Worm (Caenorhabditis elegans) whole organism, early embryonic: ENCODE results near the gene C30G7.2.
"Not testable (repeated sequence)": the region's sequence is repeated elsewhere in the genome, so short reads cannot be mapped to it uniquely, and the experiment has no call there.

Experiments
- ama-1 ChIP-seq: fragments of 150-350 bp; optimal IDR thresholded peaks from 2 replicates; lab custom pipeline; 2014
- ceh-13 ChIP-seq: fragments of 200-800 bp; sonication (Bioruptor generic); optimal IDR thresholded peaks from 2 replicates; lab custom pipeline; 2018; ENCODE audit warnings: mild to moderate bottlenecking, missing genetic modification characterization, missing compliant biosample characterization
- ceh-36 ChIP-seq: sonication (generic microtip); optimal IDR thresholded peaks from 2 replicates; lab custom pipeline; 2016; ENCODE audit warnings: missing genetic modification characterization, inconsistent platforms, missing compliant biosample characterization
- flt-1 ChIP-seq: fragments of 200-800 bp; sonication (Bioruptor generic); IDR thresholded peaks from 2 replicates; pipeline ENCODE4 v1.3.6; 2022; ENCODE audit warnings: missing genetic modification characterization, missing compliant biosample characterization
- hmg-4 ChIP-seq: fragments of 200-800 bp; sonication (Bioruptor generic); optimal IDR thresholded peaks from 2 replicates; lab custom pipeline; 2018; ENCODE audit warnings: mild to moderate bottlenecking, missing genetic modification characterization, missing compliant biosample characterization
- hnd-1 ChIP-seq: sonication (generic microtip); optimal IDR thresholded peaks from 2 replicates; lab custom pipeline; 2016; ENCODE audit warnings: missing genetic modification characterization, missing compliant biosample characterization
- pes-1 ChIP-seq: fragments of 200-800 bp; sonication (Bioruptor generic); IDR thresholded peaks from 2 replicates; pipeline ENCODE4 v1.3.6; 2022; ENCODE audit warnings: missing genetic modification reagents, missing genetic modification characterization, missing compliant biosample characterization
- scrt-1 ChIP-seq: fragments of 200-800 bp; sonication (Bioruptor generic); IDR thresholded peaks from 2 replicates; pipeline ENCODE4 v1.3.6; 2022; ENCODE audit warnings: missing genetic modification characterization, missing compliant biosample characterization
- sea-1 ChIP-seq: fragments of 200-800 bp; sonication (Bioruptor generic); conservative IDR thresholded peaks from 2 replicates; pipeline ENCODE4 v1.3.6; 2022; ENCODE audit warnings: missing genetic modification characterization, missing compliant biosample characterization
- tbx-11 ChIP-seq: fragments of 200-800 bp; sonication (Bioruptor generic); IDR thresholded peaks from 2 replicates; pipeline ENCODE4 v1.3.6; 2022; ENCODE audit warnings: missing genetic modification characterization, missing compliant biosample characterization
- tra-4 ChIP-seq: sonication (generic microtip); optimal IDR thresholded peaks from 2 replicates; lab custom pipeline; 2017; ENCODE audit warnings: missing genetic modification characterization, missing compliant biosample characterization

- not testable (repeated sequence) for TF ChIP-seq hnd-1; ceh-13 (GFP tag; lab: Kevin White, UChicago); pes-1 (GFP tag; lab: Robert Waterston, UW); scrt-1; flt-1 (GFP tag; lab: Robert Waterston, UW); ama-1; hmg-4 (GFP tag; lab: Kevin White, UChicago); ceh-36 (tag; lab: Kevin White, UChicago); sea-1 (GFP tag; lab: Robert Waterston, UW); tra-4 (tag; lab: Kevin White, UChicago); tbx-11 (GFP tag; lab: Robert Waterston, UW)
Measured at ce11 chrV:14890782-14891181, 45.9 kb upstream of the C30G7.2 start, which contains the start of gene nspa-2.
